Worm (Caenorhabditis elegans): ENCODE data around the gene F44A2.5.
A peak's percentile ranks its signal among the peaks of the same experiment; 100 is the strongest.

Gene F44A2.5

ce11 chrV:9318046-9318445 is 20.6 kb downstream of the F44A2.5 start, which contains the start of gene kvs-3 (continued):
- TF ChIP-seq lsy-2 (tag; optimal IDR thresholded peaks at IDR 0.05) (peak; percentile 6 to 48), hlh-17 (GFP tag; optimal IDR thresholded peaks at IDR 0.05; ENCODE audit: borderline replicate concordance) (no peak), unc-86 (tag; optimal IDR thresholded peaks at IDR 0.05) (no peak), unc-98 (GFP tag; IDR thresholded peaks at IDR 0.05) (no peak)

- no peak for TF ChIP-seq F16B12.6 (tag; optimal IDR thresholded peaks at IDR 0.05)
- TF ChIP-seq hpl-2 (GFP tag; optimal IDR thresholded peaks at IDR 0.05): no peak
- no peak for TF ChIP-seq nhr-20 (tag; optimal IDR thresholded peaks at IDR 0.05)
- no peak for TF ChIP-seq sup-37 (GFP tag; optimal IDR thresholded peaks at IDR 0.05)
- TF ChIP-seq nhr-90 (tag; optimal IDR thresholded peaks at IDR 0.05; ENCODE audit: poor library complexity): no peak
- no peak for TF ChIP-seq efl-3 (GFP tag; optimal IDR thresholded peaks at IDR 0.05)
- TF ChIP-seq efl-1 (optimal IDR thresholded peaks at IDR 0.05): no peak
- TF ChIP-seq efl-1 (GFP tag; optimal IDR thresholded peaks at IDR 0.05 in 1 of 2): no peak
- TF ChIP-seq lsy-2 (tag; optimal IDR thresholded peaks at IDR 0.05): no peak
- TF ChIP-seq nhr-28 (tag; optimal IDR thresholded peaks at IDR 0.05): no peak
- no peak for TF ChIP-seq jun-1 (tag; optimal IDR thresholded peaks at IDR 0.05)
- no peak for TF ChIP-seq fkh-8 (tag; optimal IDR thresholded peaks at IDR 0.05)
Observed at ce11 chrV:9321185-9321584, 23.8 kb downstream of the F44A2.5 start, which contains the start of gene F44A2.7. TSS of gene F44A2.7 (plus strand) at chrV:9321485.

ce11 chrV:9322886-9323285 is 25.5 kb downstream of the F44A2.5 start, which contains the start of gene tag-153:
TSS of gene tag-153 (plus strand) at chrV:9323085.
- TF ChIP-seq aha-1 (tag; optimal IDR thresholded peaks at IDR 0.05): no peak
- TF ChIP-seq nhr-28 (tag; optimal IDR thresholded peaks at IDR 0.05): no peak
- no peak for TF ChIP-seq grh-1 (GFP tag; IDR thresholded peaks at IDR 0.05)
- TF ChIP-seq fkh-10 (GFP tag; optimal IDR thresholded peaks at IDR 0.05): no peak
- no peak for TF ChIP-seq fkh-4 (tag; optimal IDR thresholded peaks at IDR 0.05; ENCODE audit: borderline replicate concordance)
- no peak for TF ChIP-seq lin-15B (tag; optimal IDR thresholded peaks at IDR 0.05)
- TF ChIP-seq hlh-4 (tag; optimal IDR thresholded peaks at IDR 0.05): no peak
- no peak for TF ChIP-seq aly-2 (tag; optimal IDR thresholded peaks at IDR 0.05)
- no peak for TF ChIP-seq nhr-71 (tag; optimal IDR thresholded peaks at IDR 0.05)
- TF ChIP-seq nhr-84 (tag; optimal IDR thresholded peaks at IDR 0.05): no peak
- TF ChIP-seq tlp-1 (tag; optimal IDR thresholded peaks at IDR 0.05): no peak
- no peak for TF ChIP-seq ceh-88 (GFP tag; IDR thresholded peaks at IDR 0.05)
- no peak for TF ChIP-seq ama-1 (optimal IDR thresholded peaks at IDR 0.05)
- TF ChIP-seq efl-3 (GFP tag; optimal IDR thresholded peaks at IDR 0.05): no peak

ce11 chrV:9324167-9324566 is 26.7 kb downstream of the F44A2.5 start:
- TF ChIP-seq nhr-20 (tag; optimal IDR thresholded peaks at IDR 0.05) (peak; percentile 3), lin-14 (GFP tag; optimal IDR thresholded peaks at IDR 0.05) (peak; percentile 35), elt-3 (tag; optimal IDR thresholded peaks at IDR 0.05) (peak in 1 of 6 experiments; percentile 2), nhr-85 (tag) (peak; percentile 56), fkh-10 (GFP tag; optimal IDR thresholded peaks at IDR 0.05) (no peak), mep-1 (tag; optimal IDR thresholded peaks at IDR 0.05) (peak; percentile 39), pax-3 (tag; optimal IDR thresholded peaks at IDR 0.05) (no peak), ama-1 (optimal IDR thresholded peaks at IDR 0.05) (no peak), isw-1 (GFP tag; IDR thresholded peaks at IDR 0.05) (no peak), lin-35 (GFP tag; optimal IDR thresholded peaks at IDR 0.05) (peak in 1 of 2 experiments; percentile 11), elt-2 (tag; optimal IDR thresholded peaks at IDR 0.05) (no peak), fkh-4 (tag; optimal IDR thresholded peaks at IDR 0.05; ENCODE audit: borderline replicate concordance) (no peak), alr-1 (tag; optimal IDR thresholded peaks at IDR 0.05; ENCODE audit: borderline replicate concordance) (no peak), ztf-4 (tag; optimal IDR thresholded peaks at IDR 0.05) (no peak), ceh-63 (GFP tag; optimal IDR thresholded peaks at IDR 0.05) (no peak), aly-2 (tag; optimal IDR thresholded peaks at IDR 0.05) (no peak), blmp-1 (tag; optimal IDR thresholded peaks at IDR 0.05) (peak; percentile 64), sup-37 (GFP tag; optimal IDR thresholded peaks at IDR 0.05) (no peak), lin-15B (tag; optimal IDR thresholded peaks at IDR 0.05) (no peak), ceh-88 (GFP tag; IDR thresholded peaks at IDR 0.05) (no peak), xbp-1 (tag; optimal IDR thresholded peaks at IDR 0.05) (no peak), dpl-1 (GFP tag; optimal IDR thresholded peaks at IDR 0.05) (no peak)
